Worm (Caenorhabditis elegans): ENCODE measurements around the gene toca-2.

Gene toca-2

DNA sequence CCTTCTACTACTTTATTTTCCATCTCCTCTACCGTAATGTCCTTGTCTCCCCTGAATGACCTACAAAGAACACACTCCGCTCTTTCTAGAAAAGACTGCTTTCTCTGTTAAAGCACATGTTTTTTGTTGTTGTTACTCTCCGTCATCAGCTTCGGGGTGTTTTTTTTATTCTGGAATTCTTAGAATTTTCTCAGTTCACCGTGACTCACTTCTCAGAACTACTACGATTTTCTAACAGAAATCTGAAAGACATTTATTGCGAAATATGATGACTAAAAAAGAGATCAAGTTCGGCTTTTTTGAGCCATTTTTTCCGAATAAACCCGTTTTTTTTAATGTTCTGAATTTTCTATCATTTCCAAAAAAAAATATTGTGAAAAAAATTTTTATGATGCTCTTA lies 39.4 kb upstream of the toca-2 start (continued):
- TF ChIP-seq nhr-76 (tag; optimal IDR thresholded peaks at IDR 0.05): no peak
- TF ChIP-seq lsy-2 (tag; optimal IDR thresholded peaks at IDR 0.05): peak in 1 of 2 experiments; percentile 43
- TF ChIP-seq hmg-1.1 (GFP tag; IDR thresholded peaks at IDR 0.05): no peak
- TF ChIP-seq nhr-6 (tag; optimal IDR thresholded peaks at IDR 0.05): no peak
- TF ChIP-seq dmd-8 (GFP tag; IDR thresholded peaks at IDR 0.05): no peak
- no peak for TF ChIP-seq zip-2 (tag; optimal IDR thresholded peaks at IDR 0.05)
- TF ChIP-seq zip-11 (GFP tag; IDR thresholded peaks at IDR 0.05): no peak
- no peak for TF ChIP-seq ctbp-1 (GFP tag; IDR thresholded peaks at IDR 0.05)
- TF ChIP-seq D1046.2 (GFP tag; IDR thresholded peaks at IDR 0.05): no peak
- TF ChIP-seq ceh-44 (GFP tag; IDR thresholded peaks at IDR 0.05): no peak
- TF ChIP-seq daf-8 (GFP tag; IDR thresholded peaks at IDR 0.05): no peak
- TF ChIP-seq tag-97 (GFP tag; IDR thresholded peaks at IDR 0.05): no peak
- TF ChIP-seq gei-8 (GFP tag; optimal IDR thresholded peaks at IDR 0.05): no peak
- TF ChIP-seq duxl-1 (tag; optimal IDR thresholded peaks at IDR 0.05; ENCODE audit: poor library complexity): no peak
- no peak for TF ChIP-seq ceh-62 (tag; optimal IDR thresholded peaks at IDR 0.05)
- no peak for TF ChIP-seq snpc-1.2 (GFP tag; IDR thresholded peaks at IDR 0.05)
- TF ChIP-seq F26F4.8 (GFP tag; conservative IDR thresholded peaks at IDR 0.05): no peak
- TF ChIP-seq nhr-11 (tag; optimal IDR thresholded peaks at IDR 0.05): peak; percentile 87
- peak; percentile 34 for TF ChIP-seq nhr-48 (tag; optimal IDR thresholded peaks at IDR 0.05)
- no peak for TF ChIP-seq php-3 (GFP tag; IDR thresholded peaks at IDR 0.05)
- TF ChIP-seq nhr-111 (GFP tag; optimal IDR thresholded peaks at IDR 0.05): no peak
- no peak for TF ChIP-seq nhr-77 (tag; optimal IDR thresholded peaks at IDR 0.05)
- TF ChIP-seq madf-5 (GFP tag; IDR thresholded peaks at IDR 0.05): no peak
- no peak for TF ChIP-seq dmd-6 (GFP tag; IDR thresholded peaks at IDR 0.05)
- TF ChIP-seq Y105C5A.15 (GFP tag; IDR thresholded peaks at IDR 0.05): no peak
- TF ChIP-seq egl-43 (GFP tag; IDR thresholded peaks at IDR 0.05): no peak
- TF ChIP-seq ZK546.5 (tag; optimal IDR thresholded peaks at IDR 0.05): no peak
- TF ChIP-seq nhr-28 (tag; optimal IDR thresholded peaks at IDR 0.05): no peak
- TF ChIP-seq cey-2 (tag; optimal IDR thresholded peaks at IDR 0.05; ENCODE audit: borderline replicate concordance, insufficient read depth): no peak
- TF ChIP-seq snpc-4 (tag; optimal IDR thresholded peaks at IDR 0.05): no peak
- no peak for TF ChIP-seq ceh-28 (tag; optimal IDR thresholded peaks at IDR 0.05)
- no peak for TF ChIP-seq attf-4 (tag; optimal IDR thresholded peaks at IDR 0.05)
- TF ChIP-seq ztf-11 (tag; optimal IDR thresholded peaks at IDR 0.05): no peak
- TF ChIP-seq F37D6.2 (tag; optimal IDR thresholded peaks at IDR 0.05): peak; percentile 29

DNA sequence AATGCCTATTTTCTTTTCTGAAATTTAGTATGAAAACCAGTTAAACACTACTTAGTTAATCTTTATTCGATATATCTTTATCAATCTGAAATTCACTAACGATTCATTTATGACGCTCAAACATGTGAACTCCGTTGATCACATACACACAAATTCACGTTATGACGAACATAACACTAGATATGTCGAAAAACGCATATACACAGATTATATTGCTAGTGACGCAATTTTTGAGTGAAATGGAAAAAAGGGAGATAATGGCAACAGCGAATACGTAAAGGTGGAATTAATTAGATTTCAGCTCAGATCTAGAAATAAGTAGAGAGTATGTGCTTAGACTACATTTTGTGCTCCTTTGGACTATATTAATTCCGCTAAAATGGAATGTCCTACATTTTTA lies 38.9 kb upstream of the toca-2 start:
- TF ChIP-seq mes-2 (tag; optimal IDR thresholded peaks at IDR 0.05; ENCODE audit: poor library complexity, severe bottlenecking) (no peak), nhr-41 (GFP tag; IDR thresholded peaks at IDR 0.05) (no peak), mxl-3 (GFP tag; optimal IDR thresholded peaks at IDR 0.05) (no peak), F26F4.8 (GFP tag; conservative IDR thresholded peaks at IDR 0.05) (no peak), Y75B8A.6 (GFP tag; IDR thresholded peaks at IDR 0.05) (no peak), lin-15B (tag; optimal IDR thresholded peaks at IDR 0.05) (no peak), zip-11 (GFP tag; IDR thresholded peaks at IDR 0.05) (no peak), ces-1 (GFP tag; optimal IDR thresholded peaks at IDR 0.05) (no peak), lir-3 (tag; optimal IDR thresholded peaks at IDR 0.05) (no peak), skn-1 (tag; optimal IDR thresholded peaks at IDR 0.05) (no peak), F49E8.2 (tag; optimal IDR thresholded peaks at IDR 0.05; ENCODE audit: borderline replicate concordance) (no peak), nhr-11 (tag; optimal IDR thresholded peaks at IDR 0.05) (no peak), mep-1 (tag; optimal IDR thresholded peaks at IDR 0.05) (no peak), T26A8.4 (GFP tag; IDR thresholded peaks at IDR 0.05) (no peak), dpl-1 (GFP tag; optimal IDR thresholded peaks at IDR 0.05) (no peak), ztf-11 (tag; optimal IDR thresholded peaks at IDR 0.05) (no peak), D1046.2 (GFP tag; IDR thresholded peaks at IDR 0.05) (no peak)

All from whole organism, L4 larva.